Worm (Caenorhabditis elegans): ENCODE data around the gene Y53F4B.36.

DNA sequence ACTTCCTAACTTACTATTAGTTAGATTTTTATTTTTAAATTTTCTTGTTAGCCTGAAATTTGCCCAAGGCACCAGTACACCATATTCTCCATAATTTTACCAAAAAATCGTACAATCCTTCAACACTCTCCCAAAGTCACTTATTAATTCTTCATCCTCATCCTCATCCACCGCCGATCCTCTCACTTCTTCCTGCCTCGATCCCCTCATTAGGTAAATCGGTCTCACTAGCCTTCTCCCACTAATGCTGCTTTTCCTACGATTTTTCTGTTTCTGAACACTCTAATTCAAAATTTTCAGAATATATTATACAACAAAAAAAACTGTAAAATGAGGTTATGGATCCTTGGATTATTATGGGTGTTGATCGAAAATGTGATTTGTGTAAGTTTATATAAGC, 39.9 kb upstream of the Y53F4B.36 start, which contains the start of gene Y53F4B.25:
- no peak for TF ChIP-seq mdl-1 (tag; optimal IDR thresholded peaks at IDR 0.05)
- TF ChIP-seq fos-1 (tag; optimal IDR thresholded peaks at IDR 0.05), result no peak
- TF ChIP-seq tbx-2 (tag; optimal IDR thresholded peaks at IDR 0.05), result no peak
- TF ChIP-seq nhr-28 (tag; optimal IDR thresholded peaks at IDR 0.05), result no peak
- no peak for TF ChIP-seq nhr-237 (tag; optimal IDR thresholded peaks at IDR 0.05)
